Worm (Caenorhabditis elegans) whole organism, mixed stage, embryonic: ENCODE data around the gene str-114.

Experiments used
- M03D4.4 ChIP-seq: sonication (generic microtip); optimal IDR thresholded peaks from 2 replicates; lab custom pipeline; 2017; ENCODE audit warnings: mild to moderate bottlenecking, missing genetic modification characterization, missing compliant biosample characterization
- bed-3 ChIP-seq: fragments of 200-800 bp; sonication (Bioruptor generic); optimal IDR thresholded peaks from 3 replicates; lab custom pipeline; 2018; ENCODE audit warnings: mild to moderate bottlenecking, missing genetic modification characterization, moderate library complexity, missing compliant biosample characterization
- blmp-1 ChIP-seq: fragments of 150-350 bp; optimal IDR thresholded peaks from 2 replicates; lab custom pipeline; 2014; ENCODE audit warnings: missing biosample characterization, missing genetic modification characterization
- ceh-39 ChIP-seq: fragments of 150-350 bp; optimal IDR thresholded peaks from 2 replicates; lab custom pipeline; 2014; ENCODE audit warnings: missing biosample characterization, missing genetic modification characterization
- ceh-43 ChIP-seq: fragments of 200-800 bp; sonication (Bioruptor generic); optimal IDR thresholded peaks from 2 replicates; lab custom pipeline; 2018; ENCODE audit warnings: mild to moderate bottlenecking, missing genetic modification characterization, moderate library complexity, missing compliant biosample characterization
- ceh-83 ChIP-seq: fragments of 200-800 bp; sonication (Bioruptor generic); optimal IDR thresholded peaks from 2 replicates; lab custom pipeline; 2018; ENCODE audit warnings: mild to moderate bottlenecking, missing genetic modification characterization, missing compliant biosample characterization
- ces-1 ChIP-seq: fragments of 150-350 bp; optimal IDR thresholded peaks from 2 replicates; lab custom pipeline; 2014; ENCODE audit warnings: missing biosample characterization, missing genetic modification reagents, missing genetic modification characterization
- cnd-1 ChIP-seq: fragments of 200-800 bp; sonication (Bioruptor generic); optimal IDR thresholded peaks from 2 replicates; lab custom pipeline; 2018; ENCODE audit warnings: mild to moderate bottlenecking, missing genetic modification characterization, missing compliant biosample characterization
- drap-1 ChIP-seq: fragments of 200-800 bp; sonication (Bioruptor generic); optimal IDR thresholded peaks from 3 replicates; lab custom pipeline; 2018; ENCODE audit warnings: mild to moderate bottlenecking, missing genetic modification characterization, missing compliant biosample characterization
- flh-1 ChIP-seq: fragments of 200-800 bp; sonication (Bioruptor generic); optimal IDR thresholded peaks from 2 replicates; lab custom pipeline; 2018; ENCODE audit warnings: mild to moderate bottlenecking, missing genetic modification characterization, moderate library complexity, missing compliant biosample characterization
- ham-2 ChIP-seq: fragments of 200-800 bp; sonication (Bioruptor generic); optimal IDR thresholded peaks from 2 replicates; lab custom pipeline; 2018; ENCODE audit warnings: mild to moderate bottlenecking, missing genetic modification characterization, missing compliant biosample characterization
- hlh-1 ChIP-seq: fragments of 150-350 bp; optimal IDR thresholded peaks from 2 replicates; lab custom pipeline; 2014; ENCODE audit warnings: missing biosample characterization, missing genetic modification reagents, missing genetic modification characterization
- lin-13 ChIP-seq: fragments of 150-350 bp; optimal IDR thresholded peaks from 2 replicates; lab custom pipeline; 2014; ENCODE audit warnings: missing biosample characterization, missing genetic modification characterization
- lin-32 ChIP-seq: fragments of 200-800 bp; sonication (Bioruptor generic); optimal IDR thresholded peaks from 2 replicates; lab custom pipeline; 2018; ENCODE audit warnings: mild to moderate bottlenecking, missing genetic modification characterization, missing compliant biosample characterization
- mab-5 ChIP-seq: fragments of 150-350 bp; optimal IDR thresholded peaks from 2 replicates; lab custom pipeline; 2014; ENCODE audit warnings: missing biosample characterization, missing genetic modification characterization
- mep-1 ChIP-seq: fragments of 150-350 bp; optimal IDR thresholded peaks from 2 replicates; lab custom pipeline; 2017; ENCODE audit warnings: missing biosample characterization, missing genetic modification reagents, missing genetic modification characterization, inconsistent platforms
- mls-2 ChIP-seq: sonication (generic microtip); optimal IDR thresholded peaks from 2 replicates; lab custom pipeline; 2016; ENCODE audit warnings: mild to moderate bottlenecking, missing genetic modification characterization, moderate library complexity, missing compliant biosample characterization
- nhr-12 ChIP-seq: fragments of 150-350 bp; optimal IDR thresholded peaks from 2 replicates; lab custom pipeline; 2014; ENCODE audit warnings: missing biosample characterization, missing genetic modification characterization
- nhr-2 ChIP-seq: fragments of 150-350 bp; optimal IDR thresholded peaks from 2 replicates; lab custom pipeline; 2014; ENCODE audit warnings: missing biosample characterization, missing genetic modification characterization
- nhr-237 ChIP-seq: fragments of 150-350 bp; optimal IDR thresholded peaks from 2 replicates; lab custom pipeline; 2014; ENCODE audit warnings: missing biosample characterization, missing genetic modification characterization
- nhr-76 ChIP-seq: sonication (generic microtip); optimal IDR thresholded peaks from 2 replicates; lab custom pipeline; 2017; ENCODE audit warnings: missing biosample characterization, missing genetic modification characterization
- pha-4 ChIP-seq: fragments of 150-350 bp; optimal IDR thresholded peaks from 2 replicates; lab custom pipeline; 2018; ENCODE audit warnings: missing biosample characterization, missing genetic modification reagents, missing genetic modification characterization
- sem-2 ChIP-seq: fragments of 200-800 bp; sonication (Bioruptor generic); optimal IDR thresholded peaks from 2 replicates; lab custom pipeline; 2018; ENCODE audit warnings: mild to moderate bottlenecking, missing genetic modification characterization, missing compliant biosample characterization
- snpc-4 ChIP-seq: fragments of 150-350 bp; optimal IDR thresholded peaks from 2 replicates; lab custom pipeline; 2014; ENCODE audit warnings: missing biosample characterization, missing genetic modification characterization
- tbx-8 ChIP-seq: fragments of 200-800 bp; sonication (Bioruptor generic); optimal IDR thresholded peaks from 2 replicates; lab custom pipeline; 2018; ENCODE audit warnings: mild to moderate bottlenecking, missing genetic modification characterization, moderate library complexity, missing compliant biosample characterization
- unc-120 ChIP-seq: sonication (generic microtip); optimal IDR thresholded peaks from 2 replicates; lab custom pipeline; 2017; ENCODE audit warnings: missing genetic modification characterization, missing compliant biosample characterization; ENCODE audit not compliant: poor library complexity, severe bottlenecking
- unc-39 ChIP-seq: fragments of 150-350 bp; optimal IDR thresholded peaks from 2 replicates; lab custom pipeline; 2014; ENCODE audit warnings: missing biosample characterization, missing genetic modification characterization
- unc-62 ChIP-seq: fragments of 150-350 bp; optimal IDR thresholded peaks from 2 replicates; lab custom pipeline; 2014; ENCODE audit warnings: missing biosample characterization, missing genetic modification reagents, missing genetic modification characterization
- zip-8 ChIP-seq: fragments of 150-350 bp; optimal IDR thresholded peaks from 2 replicates; lab custom pipeline; 2014; ENCODE audit warnings: missing biosample characterization, missing genetic modification characterization
- ztf-11 ChIP-seq: fragments of 150-350 bp; optimal IDR thresholded peaks from 2 replicates; lab custom pipeline; 2014; ENCODE audit warnings: missing biosample characterization, missing genetic modification characterization

str-114 gene

ce11 chrV:3639873-3640272, 9.7 kb upstream of the str-114 start:
- TF ChIP-seq tbx-8 (GFP tag; lab: Kevin White, UChicago) (no peak), mep-1 (no peak), drap-1 (no peak), sem-2 (no peak), snpc-4 (tag; lab: Kevin White, UChicago) (no peak), nhr-237 (no peak), unc-62 (GFP tag; lab: Kevin White, UChicago) (no peak), pha-4 (tag; lab: Kevin White, UChicago) (no peak), zip-8 (no peak), nhr-2 (tag; lab: Kevin White, UChicago) (no peak), ham-2 (GFP tag; lab: Kevin White, UChicago) (no peak), cnd-1 (no peak), hlh-1 (tag; lab: Kevin White, UChicago) (no peak), nhr-76 (tag; lab: Kevin White, UChicago) (no peak), unc-120 (tag; lab: Kevin White, UChicago) (no peak), mab-5 (tag; lab: Kevin White, UChicago) (no peak), ztf-11 (tag; lab: Kevin White, UChicago) (no peak), ces-1 (GFP tag; lab: Kevin White, UChicago) (no peak)

ce11 chrV:3644193-3644693, 5.3 kb upstream of the str-114 start, which contains the start of gene F59B1.8:
Gene F59B1.8, minus strand, starts transcription at chrV:3644243.
- TF ChIP-seq snpc-4 (tag; lab: Kevin White, UChicago), result no peak
- TF ChIP-seq zip-8, result peak; percentile 54
- peak; percentile 2 for TF ChIP-seq unc-62 (GFP tag; lab: Kevin White, UChicago)
- peak; percentile 45 for TF ChIP-seq nhr-2 (tag; lab: Kevin White, UChicago)
- TF ChIP-seq ceh-39, result no peak
- TF ChIP-seq M03D4.4 (tag; lab: Kevin White, UChicago), result no peak

ce11 chrV:3647862-3648261, 1.7 kb upstream of the str-114 start, which contains the start of gene F59B1.10:
Gene F59B1.10, minus strand, starts transcription at chrV:3647962.
- TF ChIP-seq flh-1 (GFP tag; lab: Kevin White, UChicago) (no peak), pha-4 (tag; lab: Kevin White, UChicago) (no peak), lin-32 (GFP tag; lab: Kevin White, UChicago) (no peak), mls-2 (tag; lab: Kevin White, UChicago) (no peak), unc-39 (tag; lab: Kevin White, UChicago) (no peak), ceh-43 (no peak), ham-2 (GFP tag; lab: Kevin White, UChicago) (no peak), unc-62 (GFP tag; lab: Kevin White, UChicago) (no peak), nhr-12 (tag; lab: Kevin White, UChicago) (no peak), mep-1 (no peak), nhr-237 (no peak), bed-3 (GFP tag; lab: Kevin White, UChicago) (no peak), tbx-8 (GFP tag; lab: Kevin White, UChicago) (no peak)

- TF ChIP-seq nhr-12 (tag; lab: Kevin White, UChicago) (no peak), ceh-39 (no peak)
Observed at ce11 chrV:3659472-3659871, 9.9 kb downstream of the str-114 start, which contains the start of gene acr-23. Gene acr-23, minus strand, starts transcription at chrV:3659572.

- no peak for TF ChIP-seq nhr-237
- no peak for TF ChIP-seq bed-3 (GFP tag; lab: Kevin White, UChicago)
- TF ChIP-seq M03D4.4 (tag; lab: Kevin White, UChicago), result no peak
- TF ChIP-seq mls-2 (tag; lab: Kevin White, UChicago), result no peak
- no peak for TF ChIP-seq flh-1 (GFP tag; lab: Kevin White, UChicago)
- TF ChIP-seq unc-39 (tag; lab: Kevin White, UChicago), result no peak
- no peak for TF ChIP-seq drap-1
- no peak for TF ChIP-seq sem-2
- no peak for TF ChIP-seq ceh-39
Observed at ce11 chrV:3666887-3667286, 17.3 kb downstream of the str-114 start, which contains the start of gene str-113. Gene str-113, minus strand, starts transcription at chrV:3666987.

ce11 chrV:3668464-3668863, 18.9 kb downstream of the str-114 start, which contains the start of gene Y39H10B.2:
Gene Y39H10B.2, plus strand, starts transcription at chrV:3668764.
- TF ChIP-seq M03D4.4 (tag; lab: Kevin White, UChicago) (no peak), ces-1 (GFP tag; lab: Kevin White, UChicago) (no peak), lin-13 (tag; lab: Kevin White, UChicago) (no peak), ceh-39 (no peak), ceh-43 (no peak), blmp-1 (tag; lab: Kevin White, UChicago) (no peak), hlh-1 (tag; lab: Kevin White, UChicago) (no peak), ceh-83 (GFP tag; lab: Kevin White, UChicago) (no peak), ham-2 (GFP tag; lab: Kevin White, UChicago) (no peak)
